Fruit fly (Drosophila melanogaster) whole organism, embryonic: ENCODE data around the gene CG33927.

ENCODE experiments used
- CG10366 ChIP-seq: fragments of 200-800 bp; sonication (Bioruptor generic); IDR thresholded peaks from 2 replicates; pipeline ENCODE4 v1.3.6; 2022; ENCODE audit warnings: missing biosample characterization, missing genetic modification characterization
- CG10654 ChIP-seq: fragments of 200-800 bp; sonication (Bioruptor generic); optimal IDR thresholded peaks from 2 replicates; lab custom pipeline; 2016; ENCODE audit warnings: missing biosample characterization, missing genetic modification characterization
- CG11247 ChIP-seq: fragments of 200-800 bp; sonication (Bioruptor generic); IDR thresholded peaks from 2 replicates; pipeline ENCODE4 v1.3.6; 2022; ENCODE audit warnings: missing biosample characterization, missing genetic modification characterization
- CG11696 ChIP-seq: fragments of 200-800 bp; sonication (Bioruptor generic); IDR thresholded peaks from 2 replicates; pipeline ENCODE4 v1.3.6; 2022; ENCODE audit warnings: missing biosample characterization, missing genetic modification characterization
- CG12769 ChIP-seq: fragments of 200-800 bp; sonication (Bioruptor generic); optimal IDR thresholded peaks from 2 replicates; lab custom pipeline; 2019; ENCODE audit warnings: missing biosample characterization, mild to moderate bottlenecking, missing genetic modification characterization, moderate library complexity
- CG14441 ChIP-seq: fragments of 200-800 bp; sonication (Bioruptor generic); IDR thresholded peaks from 2 replicates; pipeline ENCODE4 v1.3.6; 2022; ENCODE audit warnings: missing biosample characterization, missing genetic modification characterization
- CG30431 ChIP-seq: fragments of 200-800 bp; sonication (Bioruptor generic); optimal IDR thresholded peaks from 2 replicates; lab custom pipeline; 2017; ENCODE audit warnings: missing biosample characterization, missing genetic modification characterization
- CG32767 ChIP-seq: fragments of 200-800 bp; sonication (Bioruptor generic); IDR thresholded peaks from 2 replicates; pipeline ENCODE4 v1.3.6; 2022; ENCODE audit warnings: missing biosample characterization, missing genetic modification characterization
- CG4617 ChIP-seq: fragments of 200-800 bp; sonication (Bioruptor generic); optimal IDR thresholded peaks from 3 replicates; lab custom pipeline; 2016; ENCODE audit warnings: missing biosample characterization, missing genetic modification characterization, borderline replicate concordance
- CG4854 ChIP-seq: fragments of 200-800 bp; sonication (Bioruptor generic); optimal IDR thresholded peaks from 2 replicates; lab custom pipeline; 2016; ENCODE audit warnings: missing biosample characterization, missing genetic modification characterization, inconsistent platforms
- CG6791 ChIP-seq: fragments of 200-800 bp; sonication (Bioruptor generic); IDR thresholded peaks from 3 replicates; pipeline ENCODE4 v1.3.6; 2022; ENCODE audit warnings: missing biosample characterization, missing genetic modification characterization; ENCODE audit not compliant: partially characterized antibody
- CG8924 ChIP-seq: fragments of 200-800 bp; optimal IDR thresholded peaks from 3 replicates; lab custom pipeline; 2019; ENCODE audit warnings: missing biosample characterization, mild to moderate bottlenecking, missing genetic modification characterization, moderate library complexity
- CG9817 ChIP-seq: fragments of 200-800 bp; sonication (Bioruptor generic); optimal IDR thresholded peaks from 2 replicates; lab custom pipeline; 2018; ENCODE audit warnings: missing biosample characterization, mild to moderate bottlenecking, missing genetic modification characterization, moderate library complexity
- CHES-1-like ChIP-seq: fragments of 200-800 bp; sonication (Bioruptor generic); optimal IDR thresholded peaks from 2 replicates; lab custom pipeline; 2016; ENCODE audit warnings: missing biosample characterization, missing genetic modification characterization
- D19B ChIP-seq: fragments of 200-800 bp; sonication (Bioruptor generic); optimal IDR thresholded peaks from 2 replicates; lab custom pipeline; 2017; ENCODE audit warnings: missing biosample characterization, mild to moderate bottlenecking, missing genetic modification characterization
- Dll ChIP-seq: fragments of 200-800 bp; sonication (Bioruptor generic); IDR thresholded peaks from 4 replicates; pipeline ENCODE4 v1.3.6; 2022; ENCODE audit warnings: missing biosample characterization, missing genetic modification characterization; ENCODE audit not compliant: partially characterized antibody
- Drgx ChIP-seq: fragments of 200-800 bp; sonication (Bioruptor generic); IDR thresholded peaks from 2 replicates; pipeline ENCODE4 v1.3.6; 2022; ENCODE audit warnings: missing biosample characterization, missing genetic modification characterization
- Eip74EF ChIP-seq, 2 experiments: fragments of 200-800 bp in 1 of 2; fragments of >200 bp in 1 of 2; sonication (Bioruptor generic) in 1 of 2; optimal IDR thresholded peaks; 2 replicates each; lab custom pipeline; 2017 to 2019; ENCODE audit warnings: missing biosample characterization in 2 of 2, missing genetic modification characterization in 2 of 2, mild to moderate bottlenecking in 1 of 2, moderate library complexity in 1 of 2
- Fer3 ChIP-seq: fragments of 200-800 bp; sonication (Bioruptor generic); optimal IDR thresholded peaks from 2 replicates; lab custom pipeline; 2018; ENCODE audit warnings: missing biosample characterization, mild to moderate bottlenecking, missing genetic modification characterization, moderate library complexity
- HLH4C ChIP-seq: fragments of 200-800 bp; sonication (Bioruptor generic); IDR thresholded peaks from 3 replicates; pipeline ENCODE4 v1.3.6; 2022; ENCODE audit warnings: missing biosample characterization, missing genetic modification characterization; ENCODE audit not compliant: partially characterized antibody
- Hsf ChIP-seq: fragments of 200-800 bp; sonication (Bioruptor generic); optimal IDR thresholded peaks from 3 replicates; lab custom pipeline; 2016; ENCODE audit warnings: missing biosample characterization, missing genetic modification characterization
- MESR4 ChIP-seq: fragments of 200-800 bp; sonication (Bioruptor generic); optimal IDR thresholded peaks from 2 replicates; lab custom pipeline; 2018; ENCODE audit warnings: missing biosample characterization, mild to moderate bottlenecking, missing genetic modification characterization, moderate library complexity
- Med ChIP-seq: fragments of 200-800 bp; sonication (Bioruptor generic); peaks from one replicate; lab custom pipeline; 2016; ENCODE audit warnings: missing biosample characterization, missing genetic modification characterization, mild to moderate bottlenecking, inconsistent platforms, moderate library complexity
- Meics ChIP-seq: fragments of 200-800 bp; sonication (Bioruptor generic); optimal IDR thresholded peaks from 2 replicates; lab custom pipeline; 2017; ENCODE audit warnings: missing biosample characterization, mild to moderate bottlenecking, missing genetic modification characterization
- Pdp1 ChIP-seq, 2 experiments: fragments of 200-800 bp; sonication (Bioruptor generic); optimal IDR thresholded peaks; 3 replicates each; lab custom pipeline; 2016; ENCODE audit warnings: missing biosample characterization in 2 of 2, missing genetic modification characterization in 2 of 2, mild to moderate bottlenecking in 1 of 2, moderate library complexity in 1 of 2
- Six4 ChIP-seq: fragments of 200-800 bp; sonication (Bioruptor generic); optimal IDR thresholded peaks from 2 replicates; lab custom pipeline; 2016; ENCODE audit warnings: missing biosample characterization, missing genetic modification characterization
- abd-A ChIP-seq: fragments of 200-800 bp; sonication (Bioruptor generic); optimal IDR thresholded peaks from 3 replicates; lab custom pipeline; 2019; ENCODE audit warnings: missing biosample characterization, mild to moderate bottlenecking, missing genetic modification characterization, moderate library complexity
- cato ChIP-seq: fragments of 200-800 bp; sonication (Bioruptor generic); optimal IDR thresholded peaks from 2 replicates; lab custom pipeline; 2016; ENCODE audit warnings: missing biosample characterization, missing genetic modification characterization, borderline replicate concordance
- cg ChIP-seq: fragments of 200-800 bp; sonication (Bioruptor generic); optimal IDR thresholded peaks from 3 replicates; lab custom pipeline; 2019; ENCODE audit warnings: missing biosample characterization, mild to moderate bottlenecking, missing genetic modification characterization, moderate library complexity
- crc ChIP-seq: fragments of 200-800 bp; sonication (Bioruptor generic); optimal IDR thresholded peaks from 2 replicates; lab custom pipeline; 2016; ENCODE audit warnings: missing biosample characterization, missing genetic modification characterization
- crol ChIP-seq: fragments of 200-800 bp; sonication (Bioruptor generic); IDR thresholded peaks from 2 replicates; pipeline ENCODE4 v1.3.6; 2022; ENCODE audit warnings: missing biosample characterization, missing genetic modification characterization
- dati ChIP-seq: fragments of 200-800 bp; sonication (Bioruptor generic); IDR thresholded peaks from 2 replicates; pipeline ENCODE4 v1.3.6; 2022; ENCODE audit warnings: missing biosample characterization, missing genetic modification characterization
- dpn ChIP-seq, 2 experiments: fragments of 200-800 bp; sonication (Bioruptor generic); optimal IDR thresholded peaks; 3 replicates each; lab custom pipeline; 2016; ENCODE audit warnings: missing biosample characterization in 2 of 2, missing genetic modification characterization in 2 of 2
- dysf ChIP-seq: fragments of 200-800 bp; sonication (Bioruptor generic); IDR thresholded peaks from 3 replicates; pipeline ENCODE4 v1.3.6; 2022; ENCODE audit warnings: missing biosample characterization, missing genetic modification characterization
- fd64A ChIP-seq: fragments of 200-800 bp; sonication (Bioruptor generic); optimal IDR thresholded peaks from 3 replicates; lab custom pipeline; 2018; ENCODE audit warnings: missing biosample characterization, mild to moderate bottlenecking, missing genetic modification characterization
- grau ChIP-seq: fragments of 200-800 bp; optimal IDR thresholded peaks from 3 replicates; lab custom pipeline; 2019; ENCODE audit warnings: missing biosample characterization, mild to moderate bottlenecking, missing genetic modification characterization, moderate library complexity
- kay ChIP-seq: fragments of 200-800 bp; sonication (Bioruptor generic); optimal IDR thresholded peaks from 2 replicates; lab custom pipeline; 2016; ENCODE audit warnings: missing biosample characterization, missing genetic modification characterization
- knrl ChIP-seq: fragments of 200-800 bp; sonication (Bioruptor generic); IDR thresholded peaks from 3 replicates; pipeline ENCODE4 v1.3.6; 2022; ENCODE audit warnings: missing biosample characterization, missing genetic modification characterization; ENCODE audit not compliant: partially characterized antibody
- lilli ChIP-seq: fragments of 200-800 bp; sonication (Bioruptor generic); optimal IDR thresholded peaks from 3 replicates; lab custom pipeline; 2016; ENCODE audit warnings: missing biosample characterization, missing genetic modification characterization
- pan ChIP-seq, 4 experiments: fragments of >200 bp in 3 of 4; fragments of 200-800 bp in 1 of 4; sonication (Bioruptor generic) in 1 of 4; optimal IDR thresholded peaks in 3 of 4; IDR thresholded peaks in 1 of 4; 2 replicates each; pipeline versions ENCODE4 v1.3.6 to Lab custom; 2017 to 2022; ENCODE audit warnings: missing biosample characterization in 2 of 4, missing genetic modification characterization in 2 of 4, mixed read lengths in 1 of 4
- ssp ChIP-seq: fragments of 200-800 bp; sonication (Bioruptor generic); IDR thresholded peaks from 2 replicates; pipeline ENCODE4 v1.3.6; 2022; ENCODE audit warnings: missing biosample characterization, missing genetic modification characterization
- sug ChIP-seq: fragments of 200-800 bp; optimal IDR thresholded peaks from 2 replicates; lab custom pipeline; 2019; ENCODE audit warnings: missing biosample characterization, mild to moderate bottlenecking, missing genetic modification characterization, moderate library complexity
- twi ChIP-seq: fragments of 200-800 bp; optimal IDR thresholded peaks from 2 replicates; lab custom pipeline; 2019; ENCODE audit warnings: missing biosample characterization, mild to moderate bottlenecking, missing genetic modification characterization, moderate library complexity
- unc-4 ChIP-seq: fragments of 200-800 bp; sonication (Bioruptor generic); IDR thresholded peaks from 2 replicates; pipeline ENCODE4 v1.3.6; 2022; ENCODE audit warnings: missing biosample characterization, missing genetic modification characterization; ENCODE audit not compliant: partially characterized antibody

Gene CG33927

dm6 chr3R:4641616-4642102 is 48.7 kb downstream of the CG33927 start, which contains the start of the genes CG9775, MED31 and slx1 (continued):
- TF ChIP-seq sug (tag; lab: Kevin White, UChicago) (peak; percentile 75), crc (GFP tag; lab: Kevin White, UChicago) (no peak), CG11247 (GFP tag; lab: Robert Waterston, UW) (peak; percentile 59; the same call in 1 of the 2 replicates), fd64A (GFP tag; lab: Kevin White, UChicago) (no peak), pan (optimal IDR thresholded peaks at IDR 0.05; lab: Kevin White, UChicago) (no peak), pan (GFP tag; optimal IDR thresholded peaks at IDR 0.05 in 1 of 2, IDR thresholded peaks at IDR 0.05 in 1 of 2) (peak in 1 of 2 experiments; percentile 75), cato (GFP tag; lab: Kevin White, UChicago) (peak; percentile 36), CG10654 (GFP tag; lab: Kevin White, UChicago) (peak; percentile 56), CG14441 (GFP tag; lab: Robert Waterston, UW) (peak; percentile 80), CG9817 (peak; percentile 87), Meics (GFP tag; lab: Kevin White, UChicago) (peak; percentile 78), dysf (GFP tag; lab: Robert Waterston, UW) (peak; percentile 83), dati (GFP tag; lab: Robert Waterston, UW) (0 out of 2 replicates have a peak, but pooled peaks have one; percentile 21)
- TF ChIP-seq, all 482 proteins: peak for 288

dm6 chr3R:4641254-4641573 is 49.2 kb downstream of the CG33927 start:
- no peak for TF ChIP-seq Fer3
- peak; percentile 50 for TF ChIP-seq cg
- TF ChIP-seq MESR4: peak; percentile 94
- TF ChIP-seq abd-A (tag; lab: Kevin White, UChicago): no peak
- 0 out of 4 replicates have a peak, but pooled peaks have one; percentile 11 for TF ChIP-seq Dll (GFP tag; lab: Robert Waterston, UW)
- no peak for TF ChIP-seq CG30431 (GFP tag; lab: Kevin White, UChicago)
- TF ChIP-seq knrl (GFP tag; lab: Robert Waterston, UW): no peak
- no peak for TF ChIP-seq CG4854 (GFP tag; lab: Kevin White, UChicago)
- peak; percentile 10 for TF ChIP-seq CG4617
- 0 out of 2 replicates have a peak, but pooled peaks have one; percentile 6 for TF ChIP-seq crol (GFP tag; lab: Robert Waterston, UW)
- no peak for TF ChIP-seq Eip74EF (GFP tag; optimal IDR thresholded peaks at IDR 0.05; lab: Kevin White, UChicago)
- TF ChIP-seq HLH4C (GFP tag; lab: Robert Waterston, UW): 0 out of 3 replicates have a peak, but pooled peaks have one; percentile 8
- TF ChIP-seq Pdp1 (GFP tag; optimal IDR thresholded peaks at IDR 0.05; lab: Kevin White, UChicago): peak in 1 of 2 experiments; percentile 86
- TF ChIP-seq, all 482 proteins: peak for 7

DNA sequence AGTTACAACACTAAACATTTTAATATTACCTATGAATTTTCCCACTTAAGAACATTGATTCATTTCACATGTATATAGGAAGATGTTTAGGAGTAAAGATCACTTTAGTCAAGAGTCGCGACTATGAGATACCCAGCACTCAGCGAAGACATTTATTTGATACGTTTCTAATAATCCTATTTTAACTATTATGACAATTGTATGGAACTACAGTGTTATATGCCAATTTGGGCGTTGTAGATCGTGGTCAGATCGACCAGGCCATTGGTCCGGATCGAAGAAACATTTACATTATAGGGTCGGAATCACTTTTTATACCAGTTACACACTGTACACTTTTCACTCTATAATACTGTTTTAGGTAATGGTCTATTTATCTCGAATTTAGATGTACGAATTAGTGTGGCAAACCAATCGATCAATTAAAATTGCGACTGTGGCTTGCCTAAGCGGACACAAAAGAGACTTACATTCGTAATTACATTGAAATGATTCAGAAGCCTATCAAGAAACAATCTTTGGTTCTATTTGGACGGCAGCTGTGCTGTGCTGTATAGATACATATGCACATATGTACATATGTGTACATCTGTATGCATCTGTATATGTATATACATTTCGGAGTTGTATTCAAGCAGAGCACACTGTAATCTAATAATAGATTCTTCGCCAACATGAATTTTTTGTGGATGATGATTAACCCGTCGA is 49.7 kb downstream of the CG33927 start:
- TF ChIP-seq D19B (peak; percentile 62), dpn (GFP tag; optimal IDR thresholded peaks at IDR 0.05; lab: Kevin White, UChicago) (no peak), ssp (no peak), Med (GFP tag; lab: Kevin White, UChicago) (peak; percentile 56), CHES-1-like (GFP tag; lab: Kevin White, UChicago) (no peak), twi (tag; lab: Kevin White, UChicago) (peak; percentile 59), Drgx (GFP tag; lab: Robert Waterston, UW) (no peak), Eip74EF (GFP tag; optimal IDR thresholded peaks at IDR 0.05; lab: Kevin White, UChicago) (peak in 1 of 2 experiments; percentile 31), Hsf (GFP tag; lab: Kevin White, UChicago) (no peak), lilli (no peak), Six4 (no peak), CG32767 (peak; percentile 79), CG8924 (no peak), CG10366 (GFP tag; lab: Robert Waterston, UW) (no peak), CG6791 (GFP tag; lab: Robert Waterston, UW) (0 out of 3 replicates have a peak, but pooled peaks have one; percentile 7), cg (peak; percentile 88), kay (GFP tag; lab: Kevin White, UChicago) (peak; percentile 9), CG12769 (peak; percentile 12), grau (tag; lab: Kevin White, UChicago) (peak; percentile 80), unc-4 (no peak), dysf (GFP tag; lab: Robert Waterston, UW) (no peak), CG11696 (peak; percentile 58; the same call in 1 of the 2 replicates)
